Fruit fly (Drosophila melanogaster): ENCODE results near the gene Srg1.

Gene Srg1

DNA sequence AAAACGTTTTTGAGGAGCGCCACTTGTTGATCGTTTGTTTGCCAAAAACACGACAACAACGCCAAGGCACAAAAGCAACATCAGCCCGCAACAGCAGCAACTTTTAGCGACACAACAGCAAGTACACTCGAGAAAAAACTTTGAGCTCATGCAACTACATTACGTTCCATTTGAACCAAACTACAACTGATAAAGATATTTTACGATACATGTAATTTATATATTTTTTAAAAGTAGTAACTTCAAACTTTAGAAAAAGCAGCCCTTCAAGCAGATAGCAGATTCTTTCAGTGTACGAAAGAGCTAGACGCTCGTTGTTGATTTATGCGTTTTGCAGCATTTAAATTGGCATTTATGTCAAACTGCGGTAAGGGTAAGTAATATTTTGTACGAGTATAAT is 45.6 kb upstream of the Srg1 start (continued):
- TF ChIP-seq fd59A (GFP tag; optimal IDR thresholded peaks at IDR 0.05) (no peak), CG4318 (GFP tag; optimal IDR thresholded peaks at IDR 0.05) (peak; percentile 59), salr (GFP tag; optimal IDR thresholded peaks at IDR 0.05) (no peak), net (GFP tag; optimal IDR thresholded peaks at IDR 0.05) (peak; percentile 69), cyc (GFP tag; optimal IDR thresholded peaks at IDR 0.05) (no peak), Hr4 (GFP tag; optimal IDR thresholded peaks at IDR 0.05) (peak; percentile 84), Lpt (GFP tag; optimal IDR thresholded peaks at IDR 0.05) (peak; percentile 47), Gug (GFP tag; IDR thresholded peaks at IDR 0.05) (peak; percentile 53; the same call in 1 of the 2 replicates), svp (GFP tag) (no peak), Hr39 (GFP tag; optimal IDR thresholded peaks at IDR 0.05) (no peak), esn (GFP tag; optimal IDR thresholded peaks at IDR 0.05) (no peak), Eip75B (GFP tag; optimal IDR thresholded peaks at IDR 0.05) (no peak), CG6808 (GFP tag; optimal IDR thresholded peaks at IDR 0.05) (no peak), Ets96B (tag; optimal IDR thresholded peaks at IDR 0.05) (no peak), Sox14 (GFP tag; optimal IDR thresholded peaks at IDR 0.05) (no peak), fkh (GFP tag; optimal IDR thresholded peaks at IDR 0.05) (no peak), dac (GFP tag; optimal IDR thresholded peaks at IDR 0.05) (peak; percentile 56)

DNA sequence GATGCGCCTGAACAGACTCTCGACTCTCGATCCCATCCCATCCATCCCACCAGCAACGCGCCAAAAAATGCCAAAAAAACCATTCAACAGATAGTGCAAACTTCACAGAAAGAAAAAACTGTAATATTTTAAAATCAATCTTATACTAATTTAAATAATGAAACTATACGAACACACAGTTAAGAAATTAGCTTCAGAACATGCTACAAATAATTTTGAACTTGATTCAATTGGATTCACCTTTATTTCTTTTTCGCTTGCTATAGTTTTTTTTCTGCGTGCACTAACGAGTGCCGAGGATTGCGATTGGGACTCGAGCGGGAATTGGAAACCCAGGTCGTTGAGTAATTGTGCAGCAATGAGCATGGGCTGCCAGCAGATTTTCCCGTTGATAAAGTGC is 43.5 kb upstream of the Srg1 start:
- TF ChIP-seq eg (GFP tag; IDR thresholded peaks at IDR 0.05) (peak; percentile 68), Hr4 (GFP tag; optimal IDR thresholded peaks at IDR 0.05) (peak; percentile 66), acj6 (GFP tag; optimal IDR thresholded peaks at IDR 0.05) (no peak), CG4318 (GFP tag; optimal IDR thresholded peaks at IDR 0.05) (peak; percentile 20), Sox14 (GFP tag; optimal IDR thresholded peaks at IDR 0.05) (no peak), net (GFP tag; optimal IDR thresholded peaks at IDR 0.05) (no peak), svp (GFP tag) (peak; percentile 14), Gug (GFP tag; IDR thresholded peaks at IDR 0.05) (peak; percentile 34; the same call in 1 of the 2 replicates), CG32006 (GFP tag; optimal IDR thresholded peaks at IDR 0.05) (peak; percentile 58), CG6276 (GFP tag; optimal IDR thresholded peaks at IDR 0.05) (peak; percentile 60), Eip78C (GFP tag) (peak; percentile 51), pdm3 (GFP tag; optimal IDR thresholded peaks at IDR 0.05) (peak; percentile 11), CG11294 (GFP tag; IDR thresholded peaks at IDR 0.05) (peak; percentile 15; the same call in 1 of the 2 replicates), OdsH (GFP tag; optimal IDR thresholded peaks at IDR 0.05) (peak; percentile 1), Sox102F (GFP tag; optimal IDR thresholded peaks at IDR 0.05) (no peak), CG15336 (GFP tag; IDR thresholded peaks at IDR 0.05) (peak; percentile 77), CG8119 (GFP tag; IDR thresholded peaks at IDR 0.05) (peak; percentile 70)

DNA sequence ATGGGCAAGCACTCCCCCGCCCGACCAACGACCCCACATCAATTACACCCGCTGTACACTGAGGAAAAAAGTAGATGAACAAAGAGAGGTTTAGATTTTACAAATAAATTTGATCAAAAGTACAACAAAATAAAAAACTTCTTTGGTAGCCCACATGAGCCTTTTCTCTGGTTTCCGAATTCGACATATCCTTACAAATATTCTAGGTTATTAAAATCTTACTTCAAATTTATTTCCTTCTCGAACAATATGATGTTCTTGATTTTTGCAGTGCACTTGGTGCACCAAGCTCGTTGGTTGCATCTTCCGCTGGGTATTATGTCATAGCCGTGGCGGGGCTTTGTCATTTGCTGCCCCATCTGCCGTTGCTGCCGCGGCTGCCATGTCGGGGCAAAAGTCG is 42.1 kb upstream of the Srg1 start:
- peak; percentile 17 for TF ChIP-seq CG32006 (GFP tag; optimal IDR thresholded peaks at IDR 0.05)
- TF ChIP-seq acj6 (GFP tag; optimal IDR thresholded peaks at IDR 0.05) = no peak
- TF ChIP-seq Ets21C (GFP tag; optimal IDR thresholded peaks at IDR 0.05) = no peak
- peak; percentile 52 for TF ChIP-seq CG8119 (GFP tag; IDR thresholded peaks at IDR 0.05)
- peak; percentile 19 for TF ChIP-seq Hr4 (GFP tag; optimal IDR thresholded peaks at IDR 0.05)
- no peak for TF ChIP-seq CG3919 (GFP tag; optimal IDR thresholded peaks at IDR 0.05)
- peak; percentile 46 for TF ChIP-seq CG6276 (GFP tag; optimal IDR thresholded peaks at IDR 0.05)
- peak; percentile 61; the same call in 2 of the 3 replicates for TF ChIP-seq eg (GFP tag; IDR thresholded peaks at IDR 0.05)
- no peak for TF ChIP-seq Sox15 (GFP tag; optimal IDR thresholded peaks at IDR 0.05)
- peak; percentile 55 for TF ChIP-seq Eip78C (GFP tag)
- TF ChIP-seq Hr38 (GFP tag; optimal IDR thresholded peaks at IDR 0.05) = no peak
- peak; percentile 55 for TF ChIP-seq CG15336 (GFP tag; IDR thresholded peaks at IDR 0.05)
- no peak for TF ChIP-seq Sox102F (GFP tag; optimal IDR thresholded peaks at IDR 0.05)
- no peak for TF ChIP-seq ss (GFP tag; optimal IDR thresholded peaks at IDR 0.05)

DNA sequence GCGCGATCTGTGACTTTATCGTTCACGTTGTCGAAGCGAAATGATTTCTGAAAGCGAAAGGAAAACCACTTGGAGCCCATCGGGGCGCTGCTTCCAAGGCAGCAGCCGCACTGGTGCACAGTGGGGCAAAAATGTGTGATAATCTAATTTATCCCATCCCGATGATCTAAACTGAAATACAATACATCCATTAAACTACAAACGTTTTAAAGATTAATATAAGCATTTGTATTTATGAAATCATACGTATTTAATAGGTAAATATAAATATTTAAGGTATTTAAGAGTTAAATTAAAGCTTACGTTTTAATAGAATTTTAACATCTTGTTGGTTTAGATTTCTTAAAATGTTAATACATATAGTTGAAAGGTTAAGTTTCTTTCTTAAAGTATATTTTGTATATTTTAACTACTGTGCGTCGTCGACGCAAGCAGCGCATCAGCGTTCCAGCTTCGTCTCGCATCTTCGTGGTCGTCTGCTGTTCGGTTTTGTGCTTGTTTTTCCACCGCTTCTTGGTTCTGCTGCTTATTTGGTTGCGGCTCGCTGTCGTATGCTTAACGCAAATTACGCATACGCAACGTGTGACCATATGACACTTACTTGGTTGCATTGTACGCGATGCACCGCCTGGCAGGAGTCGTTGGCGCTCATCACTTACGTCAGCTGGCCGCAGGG is 41.6 kb upstream of the Srg1 start, which contains the start of gene CG13643:
TSS of gene CG13643 (minus strand) at position 46 of the 676 bp plus-strand sequence.
- TF ChIP-seq Lpt (GFP tag; optimal IDR thresholded peaks at IDR 0.05) = peak; percentile 36
- peak; percentile 70 for TF ChIP-seq svp (GFP tag)
- peak; percentile 12 for TF ChIP-seq topi (GFP tag; optimal IDR thresholded peaks at IDR 0.05)
- TF ChIP-seq CG15336 (GFP tag; IDR thresholded peaks at IDR 0.05) = peak; percentile 82
- peak; percentile 4 for TF ChIP-seq Smox (GFP tag; optimal IDR thresholded peaks at IDR 0.05)
- peak; percentile 67 for TF ChIP-seq CG3919 (GFP tag; optimal IDR thresholded peaks at IDR 0.05)
- TF ChIP-seq Eip75B (GFP tag; optimal IDR thresholded peaks at IDR 0.05) = no peak
- no peak for TF ChIP-seq CG10669 (GFP tag; optimal IDR thresholded peaks at IDR 0.05)
- TF ChIP-seq CG4318 (GFP tag; optimal IDR thresholded peaks at IDR 0.05) = peak; percentile 64
- peak; percentile 11 for TF ChIP-seq CG7368 (GFP tag; optimal IDR thresholded peaks at IDR 0.05)
- no peak for TF ChIP-seq fd85E (GFP tag; optimal IDR thresholded peaks at IDR 0.05)
- TF ChIP-seq CG11294 (GFP tag; IDR thresholded peaks at IDR 0.05) = no peak
- no peak for TF ChIP-seq CG8319 (GFP tag; optimal IDR thresholded peaks at IDR 0.05)
- TF ChIP-seq Sox14 (GFP tag; optimal IDR thresholded peaks at IDR 0.05) = no peak
- 0 out of 3 replicates have a peak, but pooled peaks have one; percentile 6 for TF ChIP-seq CG6163 (GFP tag; IDR thresholded peaks at IDR 0.05)
- no peak for TF ChIP-seq lz (GFP tag; optimal IDR thresholded peaks at IDR 0.05)
- TF ChIP-seq CG10631 (GFP tag; optimal IDR thresholded peaks at IDR 0.05) = peak; percentile 40
- TF ChIP-seq fkh (GFP tag; optimal IDR thresholded peaks at IDR 0.05) = no peak
- TF ChIP-seq CG16779 (tag; optimal IDR thresholded peaks at IDR 0.05) = peak; percentile 17
- no peak for TF ChIP-seq Ets96B (tag; optimal IDR thresholded peaks at IDR 0.05)
- peak; percentile 55 for TF ChIP-seq Hr4 (GFP tag; optimal IDR thresholded peaks at IDR 0.05)
